Fruit fly (Drosophila melanogaster): ENCODE data around the gene CG8379.

The CG8379 gene

dm6 chr3R:8848190-8848589 is 24.0 kb downstream of the CG8379 start:
- TF ChIP-seq psq (GFP tag; optimal IDR thresholded peaks at IDR 0.05) (no peak), Jra (GFP tag; optimal IDR thresholded peaks at IDR 0.05) (no peak), Rel (GFP tag; optimal IDR thresholded peaks at IDR 0.05) (no peak), Rel (tag; optimal IDR thresholded peaks at IDR 0.05) (no peak), CG9705 (GFP tag; optimal IDR thresholded peaks at IDR 0.05) (no peak), Mio (GFP tag; optimal IDR thresholded peaks at IDR 0.05) (no peak), ey (GFP tag; optimal IDR thresholded peaks at IDR 0.05) (no peak), CrebA (GFP tag; optimal IDR thresholded peaks at IDR 0.05; ENCODE audit: borderline replicate concordance) (no peak), tai (GFP tag; optimal IDR thresholded peaks at IDR 0.05) (no peak), dl (GFP tag; optimal IDR thresholded peaks at IDR 0.05; ENCODE audit: insufficient read depth in 1 of 2, partially characterized antibody in 2 of 2) (no peak), jim (GFP tag; optimal IDR thresholded peaks at IDR 0.05) (no peak), pan (optimal IDR thresholded peaks at IDR 0.05) (no peak), HLH106 (tag; optimal IDR thresholded peaks at IDR 0.05) (no peak), Sp1 (GFP tag; optimal IDR thresholded peaks at IDR 0.05) (no peak), N (GFP tag; optimal IDR thresholded peaks at IDR 0.05) (no peak), woc (GFP tag; optimal IDR thresholded peaks at IDR 0.05) (no peak)

DNA sequence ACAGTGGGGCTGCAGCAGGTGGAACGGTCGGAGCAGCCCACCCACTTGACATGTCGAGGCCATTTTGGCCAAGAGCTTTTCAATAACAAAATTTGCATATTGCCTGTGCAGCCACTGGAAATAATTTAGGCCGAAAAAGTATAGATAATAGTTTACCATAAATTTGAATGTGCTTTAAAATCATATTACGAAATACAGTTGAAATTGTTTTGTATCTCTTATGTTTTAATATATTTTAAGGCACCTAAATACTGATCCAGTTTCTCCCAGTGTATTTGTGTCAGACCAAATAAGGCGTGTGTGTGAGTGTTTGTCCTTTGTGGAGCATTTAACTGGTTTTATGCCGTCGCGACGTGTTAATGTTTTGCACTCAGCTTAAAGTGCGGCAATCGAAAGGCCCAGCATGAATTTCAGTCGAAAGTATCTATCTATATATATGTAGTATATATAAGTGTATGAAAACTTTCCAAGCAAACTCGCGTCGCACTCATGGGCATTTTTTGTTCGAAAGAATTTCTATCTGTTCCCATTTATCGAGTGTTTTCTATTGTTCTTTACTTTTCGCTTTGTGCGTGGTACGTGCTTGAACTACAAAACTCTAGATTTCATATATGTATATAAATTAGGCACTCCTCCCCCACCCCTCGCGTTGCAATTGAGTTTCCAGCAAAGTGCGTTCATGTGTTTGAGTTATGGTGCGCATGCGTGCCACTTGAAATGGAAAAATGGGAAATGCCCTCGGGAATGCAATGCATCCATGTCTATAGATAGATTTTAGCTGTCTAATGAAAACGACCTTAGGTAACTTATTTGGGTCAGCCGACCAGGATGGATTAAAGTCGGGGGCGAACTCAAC is 25.4 kb downstream of the CG8379 start:
- TF ChIP-seq ey (GFP tag; optimal IDR thresholded peaks at IDR 0.05) (peak; percentile 48), fru (GFP tag; optimal IDR thresholded peaks at IDR 0.05) (peak; percentile 49), rgr (GFP tag; optimal IDR thresholded peaks at IDR 0.05) (peak; percentile 56), Myc (optimal IDR thresholded peaks at IDR 0.05) (no peak), brk (GFP tag; optimal IDR thresholded peaks at IDR 0.05) (no peak), Rel (GFP tag; optimal IDR thresholded peaks at IDR 0.05) (no peak), Rel (tag; optimal IDR thresholded peaks at IDR 0.05) (no peak), woc (GFP tag; optimal IDR thresholded peaks at IDR 0.05) (no peak), HLH106 (tag; optimal IDR thresholded peaks at IDR 0.05) (peak; percentile 52), CG32264 (GFP tag; optimal IDR thresholded peaks at IDR 0.05) (no peak), h (GFP tag; optimal IDR thresholded peaks at IDR 0.05) (peak; percentile 62), Sp1 (GFP tag; optimal IDR thresholded peaks at IDR 0.05) (peak; percentile 5), Jra (GFP tag; optimal IDR thresholded peaks at IDR 0.05) (no peak), Hr83 (GFP tag; optimal IDR thresholded peaks at IDR 0.05; ENCODE audit: poor library complexity, severe bottlenecking) (no peak), CrebA (GFP tag; optimal IDR thresholded peaks at IDR 0.05; ENCODE audit: borderline replicate concordance) (no peak), Dfd (GFP tag; optimal IDR thresholded peaks at IDR 0.05) (no peak), sv (GFP tag; optimal IDR thresholded peaks at IDR 0.05) (no peak), foxo (GFP tag; optimal IDR thresholded peaks at IDR 0.05) (peak in 1 of 2 experiments; percentile 55), Vsx2 (GFP tag; optimal IDR thresholded peaks at IDR 0.05; ENCODE audit: partially characterized antibody) (no peak), psq (GFP tag; optimal IDR thresholded peaks at IDR 0.05) (peak; percentile 32), usp (GFP tag; optimal IDR thresholded peaks at IDR 0.05) (no peak), Hnf4 (GFP tag; optimal IDR thresholded peaks at IDR 0.05) (peak; percentile 27), OdsH (GFP tag; optimal IDR thresholded peaks at IDR 0.05) (peak; percentile 51), dl (GFP tag; optimal IDR thresholded peaks at IDR 0.05; ENCODE audit: insufficient read depth in 1 of 2, partially characterized antibody in 2 of 2) (no peak), br (GFP tag; optimal IDR thresholded peaks at IDR 0.05) (peak; percentile 37)

- TF ChIP-seq tai (GFP tag; optimal IDR thresholded peaks at IDR 0.05) (no peak), Dif (GFP tag; optimal IDR thresholded peaks at IDR 0.05; ENCODE audit: partially characterized antibody) (no peak), woc (GFP tag; optimal IDR thresholded peaks at IDR 0.05) (no peak), Jra (GFP tag; optimal IDR thresholded peaks at IDR 0.05) (no peak), Abd-B (GFP tag; optimal IDR thresholded peaks at IDR 0.05) (no peak), dmrt93B (GFP tag; optimal IDR thresholded peaks at IDR 0.05) (no peak), Vsx2 (GFP tag; optimal IDR thresholded peaks at IDR 0.05; ENCODE audit: partially characterized antibody) (no peak), Myc (optimal IDR thresholded peaks at IDR 0.05) (no peak), N (GFP tag; optimal IDR thresholded peaks at IDR 0.05) (no peak)
Measured at dm6 chr3R:8850616-8851015, 26.4 kb downstream of the CG8379 start.
